Worm (Caenorhabditis elegans) whole organism, young adult: ENCODE data around the gene sng-1.

Experiments used
- F57C9.4 ChIP-seq: sonication (generic microtip); optimal IDR thresholded peaks from 2 replicates; lab custom pipeline; 2017; ENCODE audit warnings: mild to moderate bottlenecking, missing genetic modification characterization, missing compliant biosample characterization
- ceh-27 ChIP-seq: fragments of 200-800 bp; sonication (Bioruptor generic); optimal IDR thresholded peaks from 2 replicates; lab custom pipeline; 2018; ENCODE audit warnings: mild to moderate bottlenecking, missing genetic modification characterization, moderate library complexity, missing compliant biosample characterization
- ceh-58 ChIP-seq: fragments of 200-800 bp; sonication (Bioruptor generic); IDR thresholded peaks from 2 replicates; pipeline ENCODE4 v1.3.6; 2022; ENCODE audit warnings: missing genetic modification characterization, missing compliant biosample characterization
- chd-7 ChIP-seq: sonication (generic microtip); optimal IDR thresholded peaks from 2 replicates; lab custom pipeline; 2016; ENCODE audit warnings: mild to moderate bottlenecking, missing genetic modification characterization, moderate library complexity, missing compliant biosample characterization
- efl-1 ChIP-seq: fragments of 150-350 bp; optimal IDR thresholded peaks from 2 replicates; lab custom pipeline; 2014; ENCODE audit warnings: missing biosample characterization, missing genetic modification reagents, missing genetic modification characterization
- let-526 ChIP-seq: fragments of 200-800 bp; sonication (Bioruptor generic); IDR thresholded peaks from 2 replicates; pipeline ENCODE4 v1.3.6; 2022; ENCODE audit warnings: missing genetic modification reagents, missing genetic modification characterization, missing compliant biosample characterization
- snpc-4 ChIP-seq, 5 experiments: fragments of 150-350 bp in 1 of 5; sonication (generic microtip) in 4 of 5; optimal IDR thresholded peaks; 2 replicates each; lab custom pipeline; 2014 to 2018; ENCODE audit warnings: missing genetic modification characterization in 5 of 5, missing biosample characterization in 3 of 5, antibody characterized with exemption in 2 of 5, mild to moderate bottlenecking in 2 of 5, missing compliant biosample characterization in 2 of 5, missing genotype in 2 of 5, moderate library complexity in 2 of 5, missing genetic modification reagents in 1 of 5
- tbp1 ChIP-seq: fragments of 200-800 bp; sonication (Bioruptor generic); optimal IDR thresholded peaks from 2 replicates; lab custom pipeline; 2018; ENCODE audit warnings: mild to moderate bottlenecking, missing genetic modification characterization, missing compliant biosample characterization

DNA sequence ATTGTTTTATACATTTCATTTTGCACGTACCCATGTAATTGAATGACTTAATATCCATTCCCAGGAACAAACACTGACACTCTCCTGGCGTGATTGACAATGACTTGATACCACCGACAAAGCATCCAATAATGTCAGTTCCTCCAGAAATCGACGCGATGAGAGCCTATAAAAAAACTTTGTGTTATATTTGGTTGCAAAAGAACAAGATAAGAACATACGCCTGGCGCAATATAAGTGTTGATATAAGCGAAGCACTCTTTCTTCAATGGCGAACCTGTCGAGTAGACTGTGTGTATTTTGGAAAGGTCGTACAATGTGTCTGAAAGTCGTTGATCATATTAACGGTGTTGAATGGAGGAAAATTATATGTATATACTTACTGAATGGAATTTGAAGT is 24.3 kb upstream of the sng-1 start:
- TF ChIP-seq snpc-4 (GFP tag; optimal IDR thresholded peaks at IDR 0.05; lab: Kevin White, UChicago) (no peak), snpc-4 (tag; optimal IDR thresholded peaks at IDR 0.05; lab: Kevin White, UChicago) (no peak), ceh-58 (GFP tag; lab: Robert Waterston, UW) (no peak), F57C9.4 (tag; lab: Kevin White, UChicago) (no peak), chd-7 (tag; lab: Kevin White, UChicago) (no peak), efl-1 (no peak), tbp1 (no peak), let-526 (no peak), ceh-27 (GFP tag; lab: Kevin White, UChicago) (no peak)
